Worm (Caenorhabditis elegans) whole organism, midembryonic: ENCODE data around the gene F32H5.3.

Experiments
- T22C8.4 ChIP-seq: fragments of 200-800 bp; sonication (Bioruptor generic); IDR thresholded peaks from 2 replicates; pipeline ENCODE4 v1.3.6; 2022; ENCODE audit warnings: missing genetic modification characterization, missing compliant biosample characterization
- cog-1 ChIP-seq: sonication (generic microtip); optimal IDR thresholded peaks from 2 replicates; lab custom pipeline; 2016; ENCODE audit warnings: missing genetic modification characterization, missing compliant biosample characterization
- flt-1 ChIP-seq: fragments of 200-800 bp; sonication (Bioruptor generic); IDR thresholded peaks from 2 replicates; pipeline ENCODE4 v1.3.6; 2022; ENCODE audit warnings: missing genetic modification characterization, missing compliant biosample characterization
- klf-2 ChIP-seq: fragments of 200-800 bp; sonication (Bioruptor generic); conservative IDR thresholded peaks from 2 replicates; pipeline ENCODE4 v1.3.6; 2022; ENCODE audit warnings: missing genetic modification reagents, missing genetic modification characterization, missing compliant biosample characterization
- med-1 ChIP-seq: sonication (generic microtip); optimal IDR thresholded peaks from 2 replicates; lab custom pipeline; 2017; ENCODE audit warnings: missing genetic modification characterization, mild to moderate bottlenecking, missing compliant biosample characterization, antibody characterized with exemption, missing genetic modification reagents; ENCODE audit not compliant: insufficient read depth
- ref-1 ChIP-seq: fragments of 200-800 bp; sonication (Bioruptor generic); conservative IDR thresholded peaks from 2 replicates; pipeline ENCODE4 v1.3.6; 2022; ENCODE audit warnings: missing genetic modification reagents, missing genetic modification characterization, missing compliant biosample characterization
- ztf-23 ChIP-seq: fragments of 200-800 bp; sonication (Bioruptor generic); IDR thresholded peaks from 2 replicates; pipeline ENCODE4 v1.3.6; 2022; ENCODE audit warnings: missing genetic modification reagents, missing genetic modification characterization, missing compliant biosample characterization
- ztf-29 ChIP-seq: fragments of 200-800 bp; sonication (Bioruptor generic); IDR thresholded peaks from 2 replicates; pipeline ENCODE4 v1.3.6; 2022; ENCODE audit warnings: missing genetic modification reagents, missing genetic modification characterization, missing compliant biosample characterization

DNA sequence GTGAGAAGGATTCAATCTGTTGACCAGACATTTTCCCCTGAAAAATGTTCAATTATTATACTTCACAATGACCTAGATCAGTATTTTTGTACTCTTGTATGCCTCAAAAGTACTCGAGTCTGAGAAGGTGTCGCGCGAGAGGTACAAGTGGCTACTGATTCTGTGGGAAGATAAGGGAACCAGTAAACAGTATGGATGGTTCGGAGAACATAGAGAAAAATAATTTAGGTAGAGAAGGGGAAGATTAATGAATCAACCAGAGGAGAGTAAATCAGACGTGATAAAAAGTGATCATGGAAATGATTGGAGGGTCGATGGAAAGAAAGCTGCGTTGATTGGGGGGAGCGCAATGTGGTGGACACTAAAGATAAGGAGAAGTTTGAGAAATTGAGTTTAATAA lies 30.3 kb downstream of the F32H5.3 start:
- no peak for TF ChIP-seq cog-1
- no peak for TF ChIP-seq flt-1 (GFP tag; lab: Robert Waterston, UW)
- TF ChIP-seq ztf-23 (GFP tag; lab: Robert Waterston, UW) = no peak
- TF ChIP-seq klf-2 (GFP tag; lab: Robert Waterston, UW) = no peak
- TF ChIP-seq ref-1 (GFP tag; lab: Robert Waterston, UW) = no peak
- TF ChIP-seq ztf-29 (GFP tag; lab: Robert Waterston, UW) = no peak
- no peak for TF ChIP-seq med-1
- TF ChIP-seq T22C8.4 (GFP tag; lab: Robert Waterston, UW) = no peak
